2 fruit fly cellular contexts compared by ENCODE assay signal in genomic region chrX:20656535-20657350, dm6.
TF ChIP-seq lines count a peak whose summit lies in the region.

TSS of gene Cyp6v1 (plus strand) at chrX:20657122.

TF ChIP-seq in whole organism, embryonic, 481 proteins besides CTCF, POLR2A, EP300 and RAD21 (continued from another document and continues in another):
- TF ChIP-seq Tbp (GFP tag; optimal IDR thresholded peaks at IDR 0.05; lab: Kevin White, UChicago), result no peak
- peak; percentile 44 for TF ChIP-seq slbo (GFP tag; IDR thresholded peaks at IDR 0.05; lab: Robert Waterston, UW)
- no peak for TF ChIP-seq ab (GFP tag; optimal IDR thresholded peaks at IDR 0.05; lab: Kevin White, UChicago)
- TF ChIP-seq onecut (GFP tag; IDR thresholded peaks at IDR 0.05; lab: Robert Waterston, UW), result no peak
- TF ChIP-seq gt (GFP tag; IDR thresholded peaks at IDR 0.05; lab: Robert Waterston, UW), result no peak
- peak; percentile 47 for TF ChIP-seq HHEX (GFP tag; optimal IDR thresholded peaks at IDR 0.05; lab: Kevin White, UChicago)
- TF ChIP-seq tup (GFP tag; optimal IDR thresholded peaks at IDR 0.05; lab: Kevin White, UChicago), result no peak
- no peak for TF ChIP-seq pnt (GFP tag; optimal IDR thresholded peaks at IDR 0.05; lab: Kevin White, UChicago)
- TF ChIP-seq CkIIα-i1 (GFP tag; IDR thresholded peaks at IDR 0.05; lab: Robert Waterston, UW), result no peak
- peak; percentile 45 for TF ChIP-seq CG18599 (GFP tag; optimal IDR thresholded peaks at IDR 0.05; lab: Kevin White, UChicago)
- TF ChIP-seq CG8359 (GFP tag; optimal IDR thresholded peaks at IDR 0.05; lab: Kevin White, UChicago; ENCODE audit: borderline replicate concordance), result no peak
- TF ChIP-seq Dek (tag; optimal IDR thresholded peaks at IDR 0.05; lab: Kevin White, UChicago), result peak; percentile 30
- TF ChIP-seq Bgb (GFP tag; IDR thresholded peaks at IDR 0.05; lab: Robert Waterston, UW; ENCODE audit: partially characterized antibody), result no peak
- TF ChIP-seq pzg (GFP tag; optimal IDR thresholded peaks at IDR 0.05; lab: Kevin White, UChicago), result no peak
- no peak for TF ChIP-seq Blimp-1 (GFP tag; optimal IDR thresholded peaks at IDR 0.05; lab: Kevin White, UChicago)
- 0 out of 4 replicates have a peak, but pooled peaks have one; percentile 6 for TF ChIP-seq Gug (GFP tag; IDR thresholded peaks at IDR 0.05; lab: Robert Waterston, UW)
- no peak for TF ChIP-seq Vsx1 (GFP tag; optimal IDR thresholded peaks at IDR 0.05; lab: Kevin White, UChicago)
- no peak for TF ChIP-seq peb (GFP tag; IDR thresholded peaks at IDR 0.05; lab: Robert Waterston, UW)
- TF ChIP-seq Nf-YB (GFP tag; optimal IDR thresholded peaks at IDR 0.05; lab: Kevin White, UChicago), result peak; percentile 6
- TF ChIP-seq gcm2 (GFP tag; optimal IDR thresholded peaks at IDR 0.05; lab: Kevin White, UChicago), result no peak
- TF ChIP-seq sr (GFP tag; IDR thresholded peaks at IDR 0.05; lab: Robert Waterston, UW), result no peak
- no peak for TF ChIP-seq slp2 (GFP tag; optimal IDR thresholded peaks at IDR 0.05; lab: Kevin White, UChicago)
- peak; percentile 34 for TF ChIP-seq Hr3 (GFP tag; optimal IDR thresholded peaks at IDR 0.05; lab: Kevin White, UChicago)
- no peak for TF ChIP-seq CG10565 (GFP tag; optimal IDR thresholded peaks at IDR 0.05; lab: Kevin White, UChicago)
- TF ChIP-seq CG4328 (GFP tag; optimal IDR thresholded peaks at IDR 0.05; lab: Kevin White, UChicago), result peak; percentile 20
- no peak for TF ChIP-seq Lim3 (GFP tag; IDR thresholded peaks at IDR 0.05; lab: Robert Waterston, UW)
- no peak for TF ChIP-seq dati (GFP tag; IDR thresholded peaks at IDR 0.05; lab: Robert Waterston, UW)
- no peak for TF ChIP-seq CG12104 (GFP tag; optimal IDR thresholded peaks at IDR 0.05; lab: Kevin White, UChicago)
- TF ChIP-seq CG30431 (GFP tag; optimal IDR thresholded peaks at IDR 0.05; lab: Kevin White, UChicago), result no peak
- TF ChIP-seq CG6254 (GFP tag; optimal IDR thresholded peaks at IDR 0.05; lab: Kevin White, UChicago), result no peak
- 0 out of 4 replicates have a peak, but pooled peaks have one; percentile 52 for TF ChIP-seq chinmo (GFP tag; IDR thresholded peaks at IDR 0.05; lab: Robert Waterston, UW; ENCODE audit: partially characterized antibody)
- peak; percentile 65 for TF ChIP-seq grau (tag; optimal IDR thresholded peaks at IDR 0.05; lab: Kevin White, UChicago)
- peak; percentile 51 for TF ChIP-seq Sox100B (GFP tag; optimal IDR thresholded peaks at IDR 0.05; lab: Kevin White, UChicago)
- TF ChIP-seq CG12769 (tag; optimal IDR thresholded peaks at IDR 0.05; lab: Kevin White, UChicago), result no peak
- no peak for TF ChIP-seq nerfin-2 (GFP tag; IDR thresholded peaks at IDR 0.05; lab: Robert Waterston, UW; ENCODE audit: partially characterized antibody)
- peak; percentile 10 for TF ChIP-seq CG10654 (GFP tag; optimal IDR thresholded peaks at IDR 0.05; lab: Kevin White, UChicago)
- TF ChIP-seq CG7271 (tag; optimal IDR thresholded peaks at IDR 0.05; lab: Kevin White, UChicago), result no peak
- TF ChIP-seq CHES-1-like (GFP tag; optimal IDR thresholded peaks at IDR 0.05; lab: Kevin White, UChicago), result no peak
- peak; percentile 33 for TF ChIP-seq phol (tag; optimal IDR thresholded peaks at IDR 0.05; lab: Kevin White, UChicago)
- TF ChIP-seq CG11504 (tag; optimal IDR thresholded peaks at IDR 0.05; lab: Kevin White, UChicago), result peak; percentile 60
- TF ChIP-seq Camta (GFP tag; optimal IDR thresholded peaks at IDR 0.05; lab: Kevin White, UChicago), result no peak
- peak; percentile 17 for TF ChIP-seq CG6683 (GFP tag; optimal IDR thresholded peaks at IDR 0.05; lab: Kevin White, UChicago)
- no peak for TF ChIP-seq fd96Cb (tag; optimal IDR thresholded peaks at IDR 0.05; lab: Kevin White, UChicago)
- no peak for TF ChIP-seq CG1529 (GFP tag; optimal IDR thresholded peaks at IDR 0.05; lab: Kevin White, UChicago)
- TF ChIP-seq ase (GFP tag; IDR thresholded peaks at IDR 0.05; lab: Robert Waterston, UW), result no peak
- TF ChIP-seq CG13296 (GFP tag; optimal IDR thresholded peaks at IDR 0.05; lab: Kevin White, UChicago), result peak; percentile 12
- peak; percentile 3 for TF ChIP-seq kay (GFP tag; optimal IDR thresholded peaks at IDR 0.05; lab: Kevin White, UChicago)
- TF ChIP-seq seq (GFP tag; IDR thresholded peaks at IDR 0.05; lab: Robert Waterston, UW), result 0 out of 2 replicates have a peak, but pooled peaks have one; percentile 28
- no peak for TF ChIP-seq toy (GFP tag; IDR thresholded peaks at IDR 0.05; lab: Robert Waterston, UW)
- TF ChIP-seq sna (GFP tag; IDR thresholded peaks at IDR 0.05; lab: Robert Waterston, UW; ENCODE audit: partially characterized antibody), result no peak
- no peak for TF ChIP-seq CG1024 (GFP tag; IDR thresholded peaks at IDR 0.05; lab: Robert Waterston, UW)
- TF ChIP-seq pb (GFP tag; optimal IDR thresholded peaks at IDR 0.05; lab: Kevin White, UChicago), result no peak
- TF ChIP-seq Dfd (GFP tag; optimal IDR thresholded peaks at IDR 0.05; lab: Kevin White, UChicago), result no peak
- peak; percentile 68 for TF ChIP-seq sens (GFP tag; lab: Kevin White, UChicago)
- no peak for TF ChIP-seq fru (optimal IDR thresholded peaks at IDR 0.05; lab: Kevin White, UChicago)
- peak; percentile 12 for TF ChIP-seq unpg (GFP tag; optimal IDR thresholded peaks at IDR 0.05; lab: Kevin White, UChicago)
- TF ChIP-seq Lhr (GFP tag; optimal IDR thresholded peaks at IDR 0.05; lab: Kevin White, UChicago), result no peak
- TF ChIP-seq CG6272 (GFP tag; IDR thresholded peaks at IDR 0.05; lab: Robert Waterston, UW), result no peak
- no peak for TF ChIP-seq CG16779 (GFP tag; IDR thresholded peaks at IDR 0.05; lab: Robert Waterston, UW)
- no peak for TF ChIP-seq crp (GFP tag; optimal IDR thresholded peaks at IDR 0.05; lab: Kevin White, UChicago)
- TF ChIP-seq vnd (GFP tag; IDR thresholded peaks at IDR 0.05; lab: Robert Waterston, UW; ENCODE audit: partially characterized antibody), result no peak
- TF ChIP-seq otp (GFP tag; IDR thresholded peaks at IDR 0.05; lab: Robert Waterston, UW), result no peak
- no peak for TF ChIP-seq zfh1 (GFP tag; IDR thresholded peaks at IDR 0.05; lab: Robert Waterston, UW)
- no peak for TF ChIP-seq CG4707 (GFP tag; optimal IDR thresholded peaks at IDR 0.05; lab: Kevin White, UChicago)
- TF ChIP-seq lab (GFP tag; optimal IDR thresholded peaks at IDR 0.05; lab: Kevin White, UChicago), result peak; percentile 25
- TF ChIP-seq CG1233 (GFP tag; optimal IDR thresholded peaks at IDR 0.05; lab: Kevin White, UChicago), result peak; percentile 6
- no peak for TF ChIP-seq ftz-f1 (GFP tag; optimal IDR thresholded peaks at IDR 0.05; lab: Kevin White, UChicago)
- TF ChIP-seq MTF-1 (GFP tag; optimal IDR thresholded peaks at IDR 0.05; lab: Kevin White, UChicago; ENCODE audit: borderline replicate concordance), result no peak

TF ChIP-seq in whole organism, prepupa, 60 proteins besides CTCF, POLR2A, EP300 and RAD21 (continued from another document):
- peak; percentile 93 for TF ChIP-seq svp (GFP tag; lab: Kevin White, UChicago)
- TF ChIP-seq CG8119 (GFP tag; IDR thresholded peaks at IDR 0.05; lab: Robert Waterston, UW), result peak; percentile 31; the same call in 1 of the 3 replicates
- peak; percentile 86 for TF ChIP-seq topi (GFP tag; optimal IDR thresholded peaks at IDR 0.05; lab: Kevin White, UChicago)
- TF ChIP-seq esn (GFP tag; optimal IDR thresholded peaks at IDR 0.05; lab: Kevin White, UChicago), result peak; percentile 90
- peak; percentile 83 for TF ChIP-seq Blimp-1 (GFP tag; optimal IDR thresholded peaks at IDR 0.05; lab: Kevin White, UChicago)
- peak; percentile 85 for TF ChIP-seq Smox (GFP tag; optimal IDR thresholded peaks at IDR 0.05; lab: Kevin White, UChicago)
- peak; percentile 85 for TF ChIP-seq Met (GFP tag; optimal IDR thresholded peaks at IDR 0.05; lab: Kevin White, UChicago)
- peak; percentile 81 for TF ChIP-seq OdsH (GFP tag; optimal IDR thresholded peaks at IDR 0.05; lab: Kevin White, UChicago)
- TF ChIP-seq CG6792 (GFP tag; optimal IDR thresholded peaks at IDR 0.05; lab: Kevin White, UChicago), result peak; percentile 75
